Fruit fly (Drosophila melanogaster) ovary, adult (tissue): Measurements from ENCODE around the gene stumps.

ENCODE experiments used
- CG17801 ChIP-seq: fragments of 200-800 bp; optimal IDR thresholded peaks from 2 replicates; lab custom pipeline; 2019; ENCODE audit warnings: missing biosample characterization, mild to moderate bottlenecking, missing genetic modification characterization, moderate library complexity; ENCODE audit not compliant: partially characterized antibody

Gene stumps

dm6 chr3R:14576692-14577646, at the start of gene stumps:
Gene stumps (plus strand): TSS chr3R:14577217.
- peak; percentile 70 for TF ChIP-seq CG17801 (GFP tag; lab: Kevin White, UChicago)

DNA sequence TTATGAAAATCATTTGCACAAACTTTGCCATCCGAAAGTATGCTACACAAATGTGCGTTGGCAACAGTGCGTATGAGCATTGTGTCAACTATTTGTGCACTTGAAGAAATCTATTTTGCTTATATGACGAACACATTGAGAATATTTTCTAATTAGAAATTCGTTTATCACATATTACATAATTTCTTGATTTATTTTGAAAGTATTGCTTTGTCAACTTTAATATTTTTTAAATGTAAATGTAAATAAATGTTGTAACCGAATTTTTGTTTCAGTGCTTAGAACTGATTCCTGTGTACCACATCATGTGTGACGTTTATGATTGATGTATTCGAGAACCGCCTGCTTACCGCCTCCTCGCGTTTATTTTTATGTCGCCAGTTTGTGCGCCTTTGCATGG, 35.0 kb upstream of the stumps start:
- no peak for TF ChIP-seq CG17801 (GFP tag; lab: Kevin White, UChicago)

dm6 chr3R:14548752-14549151, 28.3 kb upstream of the stumps start:
- TF ChIP-seq CG17801 (GFP tag; lab: Kevin White, UChicago): no peak

dm6 chr3R:14555021-14555420, 22.0 kb upstream of the stumps start:
- no peak for TF ChIP-seq CG17801 (GFP tag; lab: Kevin White, UChicago)

- TF ChIP-seq CG17801 (GFP tag; lab: Kevin White, UChicago): no peak
Observed at dm6 chr3R:14557480-14558354, 19.3 kb upstream of the stumps start, which contains the start of gene Pde6. Gene Pde6 (minus strand): TSS chr3R:14558304.

dm6 chr3R:14558383-14558883, 18.6 kb upstream of the stumps start:
- no peak for TF ChIP-seq CG17801 (GFP tag; lab: Kevin White, UChicago)

DNA sequence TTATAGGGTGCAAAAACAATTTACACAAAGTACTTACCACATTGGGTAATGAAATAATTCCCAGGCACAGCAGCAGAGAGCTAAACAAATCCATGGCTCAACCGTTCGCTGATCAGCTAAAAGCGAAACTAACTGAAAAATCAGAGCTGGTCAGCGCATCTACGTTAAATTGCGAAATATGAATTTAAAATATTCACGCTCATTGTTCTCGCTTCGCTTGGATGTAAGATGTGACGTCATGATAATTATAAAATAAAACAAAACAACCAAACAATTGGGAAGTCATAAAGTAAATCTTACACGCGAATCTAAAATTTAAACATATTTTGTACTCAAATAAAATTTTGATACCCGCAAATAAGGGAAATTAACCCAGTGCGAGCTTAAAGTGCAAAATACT, 17.1 kb upstream of the stumps start, which contains the start of gene CG14854:
Gene CG14854, minus strand, starts transcription at position 101 of the 400 bp plus-strand sequence.
- no peak for TF ChIP-seq CG17801 (GFP tag; lab: Kevin White, UChicago)

DNA sequence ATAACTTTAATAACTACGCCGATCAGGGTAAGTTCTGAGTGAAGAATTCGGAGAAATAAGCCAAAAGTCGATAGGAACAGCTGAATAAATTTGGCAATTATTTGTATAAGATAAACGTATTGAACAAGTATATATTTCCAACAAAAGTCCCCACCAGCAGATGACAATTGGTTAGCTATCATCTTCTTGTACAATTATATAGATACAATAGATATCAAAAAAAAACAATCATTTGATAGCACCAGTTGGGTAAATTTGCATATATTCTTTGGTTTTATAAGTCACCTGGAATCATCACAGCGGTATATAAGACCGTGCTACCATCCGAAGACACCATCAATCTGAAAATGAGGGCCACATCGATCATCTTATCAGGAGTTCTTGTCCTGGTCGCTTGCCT, 16.4 kb upstream of the stumps start, which contains the start of gene Jig:
Gene Jig, plus strand, starts transcription at position 301 of the 400 bp plus-strand sequence.
- TF ChIP-seq CG17801 (GFP tag; lab: Kevin White, UChicago): no peak

- no peak for TF ChIP-seq CG17801 (GFP tag; lab: Kevin White, UChicago)
Observed at dm6 chr3R:14562040-14562439, 15.0 kb upstream of the stumps start, which contains the start of gene CG14851. Gene CG14851 (plus strand): TSS chr3R:14562340.

DNA sequence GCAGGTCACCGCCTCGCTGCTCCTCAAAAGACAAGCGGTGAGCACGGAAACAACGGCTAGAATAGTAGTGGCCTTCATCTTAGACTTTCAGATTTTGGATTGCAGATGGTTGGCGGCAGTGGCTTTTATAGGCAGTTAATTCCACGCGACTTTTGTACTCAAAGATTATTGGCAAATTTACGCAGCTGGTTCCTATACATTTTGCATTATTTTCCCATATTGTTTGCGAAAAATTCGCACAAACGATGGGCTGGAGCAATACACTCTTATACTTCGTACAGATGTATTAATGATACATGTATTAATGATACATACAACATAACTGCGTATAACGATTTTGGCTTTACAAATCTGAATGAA, 12.3 kb upstream of the stumps start, which contains the start of gene CG8087:
Gene CG8087, minus strand, starts transcription at position 101 of the 360 bp plus-strand sequence.
- TF ChIP-seq CG17801 (GFP tag; lab: Kevin White, UChicago): no peak

DNA sequence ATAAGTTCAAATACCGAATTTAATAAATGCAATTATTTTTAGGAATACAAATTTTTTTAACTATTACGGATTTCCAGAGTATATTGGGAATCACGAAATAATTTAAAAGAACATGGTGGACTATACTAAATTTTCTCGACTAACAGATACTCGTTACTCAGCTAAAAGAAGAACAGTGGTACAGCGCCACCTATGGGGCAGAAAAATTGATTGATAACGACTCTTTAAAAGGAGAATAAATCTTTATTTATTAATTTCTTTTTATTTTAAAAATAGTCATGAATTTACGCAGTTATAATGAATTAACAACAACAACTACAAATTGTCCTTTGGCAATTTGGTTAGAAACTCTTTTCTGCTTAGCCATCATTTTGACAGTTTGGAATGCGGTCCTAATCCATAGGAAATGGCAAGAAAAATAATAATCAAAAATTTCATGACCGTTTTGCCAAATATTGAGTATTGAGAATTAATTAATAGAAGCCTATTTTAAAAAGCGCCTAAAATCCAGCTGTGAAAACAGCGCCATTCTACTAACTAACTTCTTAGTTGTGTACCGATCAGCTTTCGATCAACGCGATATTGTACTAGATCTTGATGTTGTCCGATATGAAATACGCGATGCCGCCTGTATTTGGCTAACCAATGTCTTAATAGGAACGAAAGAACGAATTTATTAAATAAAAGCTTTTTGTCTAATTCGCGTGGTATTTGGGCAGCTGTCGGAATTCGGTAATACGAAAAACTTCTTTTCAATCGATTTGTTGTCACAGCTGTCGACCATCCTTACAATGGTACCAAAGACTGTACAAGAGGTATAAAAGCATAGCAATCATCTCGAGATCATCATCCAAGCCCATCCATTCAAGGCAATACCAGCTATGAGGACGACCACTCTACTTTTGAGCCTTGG, 11.7 kb upstream of the stumps start, which contains the start of gene CG14852:
Gene CG14852, plus strand, starts transcription at position 863 of the 913 bp plus-strand sequence.
- no peak for TF ChIP-seq CG17801 (GFP tag; lab: Kevin White, UChicago)

DNA sequence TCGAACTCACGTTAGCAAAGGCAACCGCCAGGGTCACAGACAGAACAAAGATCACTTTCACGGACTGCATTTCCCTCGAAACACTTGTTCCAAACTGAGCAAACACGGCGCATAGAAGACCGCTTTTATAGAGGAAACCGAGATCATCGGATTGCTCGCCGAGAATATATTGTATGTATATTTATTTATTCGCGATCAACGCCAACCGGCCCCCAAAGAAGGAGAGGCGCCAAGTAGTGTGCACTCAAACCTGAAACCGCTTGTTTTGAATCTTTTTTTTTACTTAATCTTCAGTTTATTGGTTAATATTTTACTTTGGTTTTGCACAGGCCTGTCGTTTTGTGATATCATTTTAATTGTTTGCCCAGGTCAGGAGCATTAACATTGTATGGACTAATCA, 9.7 kb upstream of the stumps start, which contains the start of gene CG31313:
Gene CG31313, minus strand, starts transcription at position 101 of the 400 bp plus-strand sequence.
- TF ChIP-seq CG17801 (GFP tag; lab: Kevin White, UChicago): no peak

DNA sequence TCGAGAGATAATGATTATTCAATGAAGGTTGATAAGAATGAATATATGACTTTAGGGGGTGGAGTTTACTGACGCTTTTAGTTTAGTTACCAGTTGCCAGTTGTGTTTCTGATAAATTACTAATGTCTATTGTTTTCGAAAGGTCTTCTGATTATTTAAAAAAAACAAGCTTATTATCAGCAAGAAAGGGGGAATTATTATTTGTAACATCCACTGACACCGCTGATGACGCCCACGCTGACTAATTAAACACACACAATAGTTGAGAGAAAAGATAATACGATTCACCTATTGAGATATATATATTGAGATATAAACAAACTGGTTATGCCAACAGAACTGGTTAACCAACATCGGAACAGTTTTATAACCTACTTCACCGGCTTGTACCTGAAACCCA, 9.2 kb upstream of the stumps start:
- TF ChIP-seq CG17801 (GFP tag; lab: Kevin White, UChicago): no peak
